Worm (Caenorhabditis elegans): ENCODE measurements around the gene grwd-1.

Gene grwd-1

DNA sequence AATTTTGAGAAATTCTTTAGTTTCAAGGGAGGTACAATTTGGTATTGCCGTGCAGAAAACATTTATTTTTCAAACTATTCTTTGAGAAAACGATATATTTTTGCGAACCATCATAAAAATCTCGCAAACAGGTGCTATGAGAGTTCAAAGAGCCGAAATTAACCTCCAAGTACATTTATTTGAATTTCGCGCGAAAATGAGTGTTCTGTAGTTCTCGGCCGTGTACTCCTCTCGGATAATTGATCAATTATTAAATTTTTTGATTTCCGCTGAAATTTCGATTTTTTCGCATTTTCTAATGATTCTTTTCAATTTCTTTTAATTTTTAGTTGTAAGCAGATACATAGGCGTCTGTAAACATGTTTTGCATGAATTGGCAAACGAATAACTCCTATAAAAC lies 36.9 kb downstream of the grwd-1 start:
- TF ChIP-seq flt-1 (GFP tag; IDR thresholded peaks at IDR 0.05) (peak; percentile 37; the same call in 1 of the 2 replicates), med-1 (GFP tag; optimal IDR thresholded peaks at IDR 0.05; ENCODE audit: insufficient read depth) (no peak), klf-2 (GFP tag; conservative IDR thresholded peaks at IDR 0.05) (no peak)

DNA sequence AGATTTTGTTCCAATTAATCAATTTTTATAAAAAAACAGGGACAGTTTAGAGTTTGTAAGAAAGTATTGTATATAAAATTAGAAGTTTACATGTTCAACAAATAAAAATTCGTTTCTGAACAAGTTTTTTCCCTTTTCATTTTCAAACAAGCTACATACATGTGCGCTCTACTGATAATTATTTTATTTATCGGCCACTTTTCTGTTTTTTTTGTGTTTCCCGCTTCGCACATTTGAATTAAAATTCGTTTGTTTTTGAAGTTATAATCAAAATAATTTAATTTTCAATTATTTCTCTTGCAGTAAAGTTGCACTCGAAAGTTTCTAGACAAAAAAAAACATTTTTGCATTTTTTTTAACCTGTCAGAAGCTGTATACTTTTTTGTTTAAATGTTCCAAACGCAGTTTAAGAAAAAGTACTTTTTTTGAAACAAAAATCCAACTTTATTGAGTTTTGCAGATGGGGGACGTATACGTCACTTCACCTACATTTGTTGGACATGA lies 37.5 kb downstream of the grwd-1 start, which contains the start of gene hira-1:
Gene hira-1 (plus strand): TSS at position 454 of the 504 bp plus-strand sequence.
- TF ChIP-seq flt-1 (GFP tag; IDR thresholded peaks at IDR 0.05), result no peak
- TF ChIP-seq tab-1 (GFP tag; IDR thresholded peaks at IDR 0.05), result no peak
- TF ChIP-seq med-1 (GFP tag; optimal IDR thresholded peaks at IDR 0.05; ENCODE audit: insufficient read depth), result no peak
- no peak for TF ChIP-seq ref-1 (GFP tag; conservative IDR thresholded peaks at IDR 0.05)
- TF ChIP-seq T22C8.4 (GFP tag; IDR thresholded peaks at IDR 0.05), result no peak
- TF ChIP-seq ztf-29 (GFP tag; IDR thresholded peaks at IDR 0.05), result no peak
- TF ChIP-seq klf-2 (GFP tag; conservative IDR thresholded peaks at IDR 0.05), result no peak
- TF ChIP-seq ztf-23 (GFP tag; IDR thresholded peaks at IDR 0.05), result no peak
- TF ChIP-seq cog-1 (tag; optimal IDR thresholded peaks at IDR 0.05), result no peak

DNA sequence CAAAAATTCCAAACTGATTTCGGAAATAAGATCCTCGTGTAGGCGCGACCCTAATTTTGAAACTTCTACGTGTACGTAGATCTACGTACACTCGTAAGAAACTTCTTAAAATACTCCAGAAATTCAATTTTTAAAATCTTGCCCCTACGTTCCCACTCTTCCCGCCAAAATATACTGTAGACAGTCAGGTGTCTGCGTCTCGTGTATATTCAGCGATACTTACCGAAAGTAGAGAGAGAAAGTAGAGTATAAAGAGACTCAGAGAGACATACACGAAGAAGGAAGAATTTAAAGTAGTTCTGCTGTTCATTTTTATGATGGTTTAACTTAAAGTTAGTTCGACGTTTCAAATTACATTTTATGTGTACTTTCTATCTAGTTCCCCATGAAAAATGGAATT lies 40.0 kb downstream of the grwd-1 start:
- no peak for TF ChIP-seq med-1 (GFP tag; optimal IDR thresholded peaks at IDR 0.05; ENCODE audit: insufficient read depth)
- no peak for TF ChIP-seq klf-2 (GFP tag; conservative IDR thresholded peaks at IDR 0.05)
- no peak for TF ChIP-seq T22C8.4 (GFP tag; IDR thresholded peaks at IDR 0.05)
- TF ChIP-seq ref-1 (GFP tag; conservative IDR thresholded peaks at IDR 0.05), result no peak

DNA sequence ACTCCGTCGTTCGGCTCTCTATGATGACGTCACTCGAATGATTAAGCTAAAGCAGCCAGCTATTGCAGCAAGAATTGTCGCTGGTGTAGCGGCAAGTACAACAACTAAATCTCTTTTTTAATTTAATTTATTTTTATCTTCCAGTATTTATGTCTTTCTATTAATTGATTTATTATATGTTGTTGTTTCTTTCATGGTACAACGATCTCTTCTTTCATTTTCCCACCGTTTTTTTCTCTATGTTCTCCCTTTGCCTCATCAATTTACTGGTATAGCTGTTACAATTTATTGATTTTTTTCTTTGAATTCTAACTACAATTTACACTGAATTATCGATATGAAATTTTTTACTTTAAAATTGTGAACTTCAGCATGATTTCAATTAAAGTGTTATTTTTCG lies 42.4 kb downstream of the grwd-1 start, which contains the start of gene moc-6:
Gene moc-6 (plus strand): TSS at position 301 of the 400 bp plus-strand sequence.
- TF ChIP-seq T22C8.4 (GFP tag; IDR thresholded peaks at IDR 0.05) (0 out of 2 replicates have a peak, but pooled peaks have one; percentile 23), ref-1 (GFP tag; conservative IDR thresholded peaks at IDR 0.05) (no peak)

DNA sequence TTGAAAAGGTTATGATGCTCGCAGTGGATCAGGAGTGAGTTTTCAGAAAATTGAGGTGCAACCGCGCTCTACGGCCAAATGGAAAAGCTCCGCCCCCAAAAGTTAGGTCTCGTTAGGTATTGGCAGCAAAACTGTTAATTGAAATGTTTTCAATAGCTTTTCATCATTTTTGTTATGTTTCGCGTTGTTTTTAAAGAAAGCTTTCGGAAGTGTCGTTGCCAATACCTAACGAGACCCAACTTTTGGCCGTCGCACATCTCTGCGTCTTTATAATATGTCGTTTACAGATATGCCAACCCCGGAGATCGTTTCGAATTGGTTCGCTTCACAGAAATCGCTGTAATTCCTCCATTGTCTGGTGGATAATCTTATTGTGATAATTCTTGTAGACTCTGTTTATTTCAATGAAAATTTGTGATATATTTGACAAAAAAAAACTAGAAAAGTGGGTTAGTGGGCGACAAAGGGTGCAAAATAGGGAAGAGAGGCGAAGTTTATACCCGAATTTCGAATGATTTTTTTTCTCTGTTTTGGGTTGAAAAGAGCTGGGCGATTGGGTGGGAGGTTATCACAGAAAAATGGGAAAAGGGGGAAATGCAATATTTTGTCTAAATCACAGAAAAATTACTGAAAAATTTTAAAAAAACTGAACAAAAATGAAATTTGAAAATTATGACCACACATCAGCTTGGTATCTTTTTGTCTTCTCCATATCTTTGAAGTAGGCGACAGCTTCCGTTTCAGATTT lies 43.2 kb downstream of the grwd-1 start:
- TF ChIP-seq flt-1 (GFP tag; IDR thresholded peaks at IDR 0.05) (no peak), ztf-29 (GFP tag; IDR thresholded peaks at IDR 0.05) (no peak), ref-1 (GFP tag; conservative IDR thresholded peaks at IDR 0.05) (no peak), tab-1 (GFP tag; IDR thresholded peaks at IDR 0.05) (no peak), klf-2 (GFP tag; conservative IDR thresholded peaks at IDR 0.05) (no peak), ztf-23 (GFP tag; IDR thresholded peaks at IDR 0.05) (no peak), T22C8.4 (GFP tag; IDR thresholded peaks at IDR 0.05) (no peak), cog-1 (tag; optimal IDR thresholded peaks at IDR 0.05) (no peak), med-1 (GFP tag; optimal IDR thresholded peaks at IDR 0.05; ENCODE audit: insufficient read depth) (no peak)

DNA sequence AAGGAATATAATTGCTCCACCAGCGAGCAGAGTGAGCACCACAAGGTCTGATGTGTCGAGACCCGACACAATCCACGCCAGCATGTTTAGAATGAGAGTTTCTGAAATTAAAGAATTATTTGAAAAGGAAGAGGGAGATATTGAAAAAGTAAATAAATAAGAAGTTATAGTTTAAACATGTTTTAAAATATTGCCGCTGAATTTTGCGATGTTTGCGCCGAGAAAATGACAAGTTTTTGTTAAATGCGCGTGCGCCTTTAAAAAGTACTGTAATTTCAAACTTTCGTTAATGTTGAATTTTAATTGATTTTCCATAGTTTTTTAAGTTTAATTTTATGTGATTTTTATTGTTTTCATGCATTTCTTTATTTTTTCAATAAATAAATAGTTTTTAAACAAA lies 46.3 kb downstream of the grwd-1 start, which contains the start of gene emb-8:
Gene emb-8 (minus strand): TSS at position 101 of the 400 bp plus-strand sequence.
- TF ChIP-seq ref-1 (GFP tag; conservative IDR thresholded peaks at IDR 0.05), result no peak

DNA sequence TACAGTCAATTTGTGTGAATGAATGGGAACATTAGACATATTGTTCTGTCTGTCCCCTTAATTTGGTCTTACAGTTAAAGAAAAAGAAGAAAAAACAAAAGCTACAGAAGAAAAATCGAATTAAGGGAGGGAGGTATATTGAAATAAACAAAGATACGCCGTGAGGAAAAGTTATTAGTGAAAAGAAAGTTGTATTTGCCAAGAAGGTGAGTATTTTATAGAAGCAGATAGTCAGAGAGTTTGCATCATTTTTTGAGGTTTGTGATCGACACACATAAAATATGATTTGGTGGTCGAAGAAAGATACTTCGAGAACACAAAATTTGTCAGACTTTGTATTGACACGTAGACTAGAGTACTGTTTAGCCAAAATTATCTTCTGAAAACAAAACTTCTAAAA lies 47.1 kb downstream of the grwd-1 start:
- TF ChIP-seq ref-1 (GFP tag; conservative IDR thresholded peaks at IDR 0.05), result no peak
- no peak for TF ChIP-seq tab-1 (GFP tag; IDR thresholded peaks at IDR 0.05)
- no peak for TF ChIP-seq klf-2 (GFP tag; conservative IDR thresholded peaks at IDR 0.05)
- no peak for TF ChIP-seq ztf-29 (GFP tag; IDR thresholded peaks at IDR 0.05)
- no peak for TF ChIP-seq T22C8.4 (GFP tag; IDR thresholded peaks at IDR 0.05)
- TF ChIP-seq cog-1 (tag; optimal IDR thresholded peaks at IDR 0.05), result no peak
- TF ChIP-seq ztf-23 (GFP tag; IDR thresholded peaks at IDR 0.05), result no peak
- TF ChIP-seq med-1 (GFP tag; optimal IDR thresholded peaks at IDR 0.05; ENCODE audit: insufficient read depth), result no peak
- no peak for TF ChIP-seq flt-1 (GFP tag; IDR thresholded peaks at IDR 0.05)

DNA sequence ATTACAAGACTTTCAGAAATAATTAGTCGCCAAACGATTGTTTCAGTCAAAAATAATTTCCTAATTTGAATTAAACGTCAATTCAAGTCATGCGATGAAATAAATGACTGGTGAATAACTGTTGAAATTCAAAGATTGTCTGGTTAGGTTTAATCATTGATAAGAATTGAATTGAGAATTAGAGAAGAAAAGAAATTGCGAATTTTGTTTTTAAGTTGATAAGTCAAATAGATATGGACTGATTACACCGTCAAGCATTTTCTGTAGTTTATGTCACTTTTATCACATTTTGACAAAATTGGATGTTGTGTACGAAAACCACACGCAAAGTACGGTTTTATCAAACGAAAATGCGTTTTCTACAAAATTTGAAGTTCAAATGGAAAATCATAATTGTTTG lies 48.0 kb downstream of the grwd-1 start:
- no peak for TF ChIP-seq tab-1 (GFP tag; IDR thresholded peaks at IDR 0.05)
- TF ChIP-seq T22C8.4 (GFP tag; IDR thresholded peaks at IDR 0.05), result no peak
- TF ChIP-seq klf-2 (GFP tag; conservative IDR thresholded peaks at IDR 0.05), result no peak
- no peak for TF ChIP-seq ztf-23 (GFP tag; IDR thresholded peaks at IDR 0.05)
- TF ChIP-seq med-1 (GFP tag; optimal IDR thresholded peaks at IDR 0.05; ENCODE audit: insufficient read depth), result no peak
- no peak for TF ChIP-seq ref-1 (GFP tag; conservative IDR thresholded peaks at IDR 0.05)

DNA sequence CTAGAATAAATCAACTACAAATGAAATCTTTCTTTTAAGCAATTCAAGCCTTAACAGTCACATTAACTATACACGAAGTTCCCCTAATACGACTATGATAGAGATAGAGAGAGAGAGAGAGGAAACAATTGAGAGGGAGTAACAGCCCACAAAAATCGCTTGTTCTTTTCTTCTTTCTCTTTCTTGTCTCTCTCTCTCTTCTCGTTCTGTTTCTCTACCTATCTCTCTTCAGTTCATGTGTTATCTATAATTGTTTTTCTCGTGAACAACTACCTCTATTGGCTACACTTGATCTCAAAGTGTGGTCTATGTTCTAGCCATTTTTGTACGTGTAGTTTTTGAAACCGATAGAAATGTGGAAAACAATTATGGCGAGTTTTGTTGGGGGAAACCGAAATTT lies 49.4 kb downstream of the grwd-1 start:
- no peak for TF ChIP-seq cog-1 (tag; optimal IDR thresholded peaks at IDR 0.05)
- TF ChIP-seq tab-1 (GFP tag; IDR thresholded peaks at IDR 0.05), result no peak
- TF ChIP-seq ref-1 (GFP tag; conservative IDR thresholded peaks at IDR 0.05), result no peak
- TF ChIP-seq ztf-29 (GFP tag; IDR thresholded peaks at IDR 0.05), result no peak
- TF ChIP-seq flt-1 (GFP tag; IDR thresholded peaks at IDR 0.05), result no peak
- no peak for TF ChIP-seq T22C8.4 (GFP tag; IDR thresholded peaks at IDR 0.05)
- no peak for TF ChIP-seq ztf-23 (GFP tag; IDR thresholded peaks at IDR 0.05)
- no peak for TF ChIP-seq med-1 (GFP tag; optimal IDR thresholded peaks at IDR 0.05; ENCODE audit: insufficient read depth)
- TF ChIP-seq klf-2 (GFP tag; conservative IDR thresholded peaks at IDR 0.05), result no peak

DNA sequence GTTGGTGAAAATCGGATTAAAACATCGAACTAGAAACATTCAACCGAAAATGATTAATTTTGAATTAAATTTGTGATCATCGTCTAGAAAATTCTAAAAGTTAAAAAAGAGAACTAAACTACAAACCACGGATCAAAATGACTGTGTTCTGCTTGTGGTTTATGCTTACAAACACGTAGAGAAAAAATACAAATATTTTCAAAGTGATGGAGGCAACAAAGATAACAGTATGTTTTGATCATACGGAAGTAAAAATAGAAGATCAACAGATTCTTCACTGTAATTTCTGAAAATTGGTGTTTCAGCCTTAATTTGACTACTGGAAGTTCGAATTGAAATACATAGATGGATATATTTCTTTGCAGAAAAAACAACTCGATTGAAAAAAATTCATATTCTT lies 50.0 kb downstream of the grwd-1 start:
- TF ChIP-seq ztf-29 (GFP tag; IDR thresholded peaks at IDR 0.05), result no peak
- no peak for TF ChIP-seq flt-1 (GFP tag; IDR thresholded peaks at IDR 0.05)
- no peak for TF ChIP-seq cog-1 (tag; optimal IDR thresholded peaks at IDR 0.05)
- no peak for TF ChIP-seq T22C8.4 (GFP tag; IDR thresholded peaks at IDR 0.05)
- TF ChIP-seq med-1 (GFP tag; optimal IDR thresholded peaks at IDR 0.05; ENCODE audit: insufficient read depth), result no peak
- no peak for TF ChIP-seq ref-1 (GFP tag; conservative IDR thresholded peaks at IDR 0.05)
- no peak for TF ChIP-seq ztf-23 (GFP tag; IDR thresholded peaks at IDR 0.05)
